Worm (Caenorhabditis elegans) whole organism, mixed stage, embryonic: ENCODE results near the gene des-2.

Experiments
- M03D4.4 ChIP-seq: sonication (generic microtip); optimal IDR thresholded peaks from 2 replicates; lab custom pipeline; 2017; ENCODE audit warnings: mild to moderate bottlenecking, missing genetic modification characterization, missing compliant biosample characterization
- bed-3 ChIP-seq: fragments of 200-800 bp; sonication (Bioruptor generic); optimal IDR thresholded peaks from 3 replicates; lab custom pipeline; 2018; ENCODE audit warnings: mild to moderate bottlenecking, missing genetic modification characterization, moderate library complexity, missing compliant biosample characterization
- blmp-1 ChIP-seq: fragments of 150-350 bp; optimal IDR thresholded peaks from 2 replicates; lab custom pipeline; 2014; ENCODE audit warnings: missing biosample characterization, missing genetic modification characterization
- ceh-39 ChIP-seq: fragments of 150-350 bp; optimal IDR thresholded peaks from 2 replicates; lab custom pipeline; 2014; ENCODE audit warnings: missing biosample characterization, missing genetic modification characterization
- ceh-83 ChIP-seq: fragments of 200-800 bp; sonication (Bioruptor generic); optimal IDR thresholded peaks from 2 replicates; lab custom pipeline; 2018; ENCODE audit warnings: mild to moderate bottlenecking, missing genetic modification characterization, missing compliant biosample characterization
- ces-1 ChIP-seq: fragments of 150-350 bp; optimal IDR thresholded peaks from 2 replicates; lab custom pipeline; 2014; ENCODE audit warnings: missing biosample characterization, missing genetic modification reagents, missing genetic modification characterization
- cnd-1 ChIP-seq: fragments of 200-800 bp; sonication (Bioruptor generic); optimal IDR thresholded peaks from 2 replicates; lab custom pipeline; 2018; ENCODE audit warnings: mild to moderate bottlenecking, missing genetic modification characterization, missing compliant biosample characterization
- drap-1 ChIP-seq: fragments of 200-800 bp; sonication (Bioruptor generic); optimal IDR thresholded peaks from 3 replicates; lab custom pipeline; 2018; ENCODE audit warnings: mild to moderate bottlenecking, missing genetic modification characterization, missing compliant biosample characterization
- elt-1 ChIP-seq: sonication (generic microtip); optimal IDR thresholded peaks from 2 replicates; lab custom pipeline; 2017; ENCODE audit warnings: missing genetic modification characterization, mild to moderate bottlenecking, missing compliant biosample characterization, antibody characterized with exemption, moderate library complexity, borderline replicate concordance; ENCODE audit not compliant: insufficient read depth
- elt-3 ChIP-seq: fragments of 150-350 bp; optimal IDR thresholded peaks from 2 replicates; lab custom pipeline; 2014; ENCODE audit warnings: missing biosample characterization, missing genetic modification characterization
- flh-1 ChIP-seq: fragments of 200-800 bp; sonication (Bioruptor generic); optimal IDR thresholded peaks from 2 replicates; lab custom pipeline; 2018; ENCODE audit warnings: mild to moderate bottlenecking, missing genetic modification characterization, moderate library complexity, missing compliant biosample characterization
- ham-2 ChIP-seq: fragments of 200-800 bp; sonication (Bioruptor generic); optimal IDR thresholded peaks from 2 replicates; lab custom pipeline; 2018; ENCODE audit warnings: mild to moderate bottlenecking, missing genetic modification characterization, missing compliant biosample characterization
- hlh-1 ChIP-seq: fragments of 150-350 bp; optimal IDR thresholded peaks from 2 replicates; lab custom pipeline; 2014; ENCODE audit warnings: missing biosample characterization, missing genetic modification reagents, missing genetic modification characterization
- lsy-2 ChIP-seq: fragments of 150-350 bp; optimal IDR thresholded peaks from 2 replicates; lab custom pipeline; 2014; ENCODE audit warnings: missing biosample characterization, missing genetic modification characterization
- mab-5 ChIP-seq: fragments of 150-350 bp; optimal IDR thresholded peaks from 2 replicates; lab custom pipeline; 2014; ENCODE audit warnings: missing biosample characterization, missing genetic modification characterization
- mls-2 ChIP-seq: sonication (generic microtip); optimal IDR thresholded peaks from 2 replicates; lab custom pipeline; 2016; ENCODE audit warnings: mild to moderate bottlenecking, missing genetic modification characterization, moderate library complexity, missing compliant biosample characterization
- nhr-12 ChIP-seq: fragments of 150-350 bp; optimal IDR thresholded peaks from 2 replicates; lab custom pipeline; 2014; ENCODE audit warnings: missing biosample characterization, missing genetic modification characterization
- nhr-237 ChIP-seq: fragments of 150-350 bp; optimal IDR thresholded peaks from 2 replicates; lab custom pipeline; 2014; ENCODE audit warnings: missing biosample characterization, missing genetic modification characterization
- nhr-28 ChIP-seq: fragments of 150-350 bp; optimal IDR thresholded peaks from 2 replicates; lab custom pipeline; 2014; ENCODE audit warnings: missing biosample characterization, missing genetic modification characterization
- nhr-76 ChIP-seq: sonication (generic microtip); optimal IDR thresholded peaks from 2 replicates; lab custom pipeline; 2017; ENCODE audit warnings: missing biosample characterization, missing genetic modification characterization
- sem-2 ChIP-seq: fragments of 200-800 bp; sonication (Bioruptor generic); optimal IDR thresholded peaks from 2 replicates; lab custom pipeline; 2018; ENCODE audit warnings: mild to moderate bottlenecking, missing genetic modification characterization, missing compliant biosample characterization
- snpc-4 ChIP-seq: fragments of 150-350 bp; optimal IDR thresholded peaks from 2 replicates; lab custom pipeline; 2014; ENCODE audit warnings: missing biosample characterization, missing genetic modification characterization
- sptf-1 ChIP-seq: sonication (generic microtip); optimal IDR thresholded peaks from 2 replicates; lab custom pipeline; 2017; ENCODE audit warnings: mild to moderate bottlenecking, missing genetic modification characterization, moderate library complexity, missing compliant biosample characterization
- tbx-8 ChIP-seq: fragments of 200-800 bp; sonication (Bioruptor generic); optimal IDR thresholded peaks from 2 replicates; lab custom pipeline; 2018; ENCODE audit warnings: mild to moderate bottlenecking, missing genetic modification characterization, moderate library complexity, missing compliant biosample characterization
- unc-120 ChIP-seq: sonication (generic microtip); optimal IDR thresholded peaks from 2 replicates; lab custom pipeline; 2017; ENCODE audit warnings: missing genetic modification characterization, missing compliant biosample characterization; ENCODE audit not compliant: poor library complexity, severe bottlenecking
- unc-39 ChIP-seq: fragments of 150-350 bp; optimal IDR thresholded peaks from 2 replicates; lab custom pipeline; 2014; ENCODE audit warnings: missing biosample characterization, missing genetic modification characterization
- unc-62 ChIP-seq: fragments of 150-350 bp; optimal IDR thresholded peaks from 2 replicates; lab custom pipeline; 2014; ENCODE audit warnings: missing biosample characterization, missing genetic modification reagents, missing genetic modification characterization
- zip-8 ChIP-seq: fragments of 150-350 bp; optimal IDR thresholded peaks from 2 replicates; lab custom pipeline; 2014; ENCODE audit warnings: missing biosample characterization, missing genetic modification characterization
- ztf-11 ChIP-seq: fragments of 150-350 bp; optimal IDR thresholded peaks from 2 replicates; lab custom pipeline; 2014; ENCODE audit warnings: missing biosample characterization, missing genetic modification characterization

Gene des-2

DNA sequence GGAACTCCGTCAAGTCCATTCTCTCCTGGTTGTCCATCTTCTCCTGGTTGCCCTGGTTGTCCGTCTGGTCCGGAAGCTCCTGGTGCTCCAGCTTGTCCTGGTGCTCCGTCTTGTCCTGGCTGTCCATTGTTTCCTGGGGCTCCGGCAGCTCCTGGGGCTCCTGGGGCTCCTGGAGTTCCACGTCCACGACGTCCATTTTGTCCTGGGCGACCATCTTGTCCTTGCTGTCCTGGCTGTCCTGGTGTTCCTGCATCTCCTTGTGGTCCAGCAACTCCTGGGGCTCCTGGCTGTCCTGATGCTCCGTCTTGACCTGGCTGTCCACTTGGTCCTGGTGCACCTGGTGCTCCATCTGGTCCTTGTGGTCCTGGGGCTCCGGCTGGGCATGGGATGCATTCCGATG is 27.9 kb upstream of the des-2 start:
- TF ChIP-seq sem-2 (GFP tag; lab: Kevin White, UChicago) (no peak), sptf-1 (tag; lab: Kevin White, UChicago) (no peak), snpc-4 (no peak), nhr-237 (tag; lab: Kevin White, UChicago) (no peak), nhr-12 (tag; lab: Kevin White, UChicago) (no peak), tbx-8 (GFP tag; lab: Kevin White, UChicago) (no peak), flh-1 (GFP tag; lab: Kevin White, UChicago) (no peak), drap-1 (GFP tag; lab: Kevin White, UChicago) (no peak), nhr-76 (tag; lab: Kevin White, UChicago) (no peak), unc-39 (tag; lab: Kevin White, UChicago) (no peak), lsy-2 (tag; lab: Kevin White, UChicago) (no peak), bed-3 (GFP tag; lab: Kevin White, UChicago) (no peak), nhr-28 (tag; lab: Kevin White, UChicago) (no peak), mls-2 (no peak), ceh-39 (tag; lab: Kevin White, UChicago) (no peak)

DNA sequence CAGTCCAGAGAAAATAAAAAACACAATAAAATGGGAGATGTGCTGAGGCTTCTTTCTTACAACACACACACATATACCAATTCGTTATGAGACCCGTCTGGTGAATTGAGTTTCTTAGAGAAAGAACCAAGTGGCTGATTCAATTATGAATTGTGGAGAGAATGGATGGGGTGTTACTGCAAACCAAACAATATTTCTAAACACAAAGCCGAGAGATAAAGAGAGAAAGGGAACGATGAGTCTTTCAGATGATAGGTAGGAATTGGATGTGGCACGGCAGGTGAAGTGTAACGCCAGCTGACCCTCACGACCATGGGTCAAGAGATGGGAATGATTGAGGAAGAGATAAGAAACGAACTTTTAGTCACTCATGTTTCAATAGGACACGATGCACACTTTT is 24.8 kb upstream of the des-2 start, which contains the start of gene mig-17:
Gene mig-17, plus strand, starts transcription at position 389 of the 400 bp plus-strand sequence.
- peak; percentile 12 for TF ChIP-seq unc-62 (GFP tag; lab: Kevin White, UChicago)
- no peak for TF ChIP-seq unc-120
- TF ChIP-seq snpc-4: no peak
- peak; percentile 91 for TF ChIP-seq hlh-1 (tag; lab: Kevin White, UChicago)
- TF ChIP-seq mab-5 (tag; lab: Kevin White, UChicago): no peak
- peak; percentile 94 for TF ChIP-seq ces-1
- no peak for TF ChIP-seq ztf-11 (tag; lab: Kevin White, UChicago)

DNA sequence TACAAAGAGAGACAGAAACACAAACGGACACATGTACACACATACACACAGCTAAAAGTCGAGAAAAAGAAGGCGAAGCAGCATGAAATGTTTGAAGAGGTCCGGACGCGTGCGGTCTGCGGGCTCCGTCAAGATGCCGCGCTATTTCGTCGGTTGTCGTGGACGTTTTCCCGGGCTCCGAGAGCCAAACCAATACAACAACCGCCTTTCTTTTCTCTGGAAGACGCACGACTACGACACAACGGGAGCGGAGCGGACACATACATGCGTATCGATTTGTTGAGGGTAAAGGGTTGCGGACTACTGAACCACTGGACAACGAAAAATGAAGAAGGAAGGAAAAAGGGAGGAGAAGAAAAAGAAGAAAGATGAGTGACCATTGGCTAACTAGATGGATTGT is 23.9 kb upstream of the des-2 start:
- TF ChIP-seq elt-1 (tag; lab: Kevin White, UChicago) (no peak), nhr-237 (tag; lab: Kevin White, UChicago) (no peak), tbx-8 (GFP tag; lab: Kevin White, UChicago) (no peak), unc-120 (no peak), mls-2 (peak; percentile 4), M03D4.4 (tag; lab: Kevin White, UChicago) (peak; percentile 4), mab-5 (tag; lab: Kevin White, UChicago) (no peak), drap-1 (GFP tag; lab: Kevin White, UChicago) (peak; percentile 12), unc-62 (GFP tag; lab: Kevin White, UChicago) (no peak), nhr-28 (tag; lab: Kevin White, UChicago) (no peak), ces-1 (peak; percentile 44), nhr-12 (tag; lab: Kevin White, UChicago) (no peak), zip-8 (tag; lab: Kevin White, UChicago) (no peak), sptf-1 (tag; lab: Kevin White, UChicago) (no peak), cnd-1 (tag; lab: Kevin White, UChicago) (no peak), ham-2 (GFP tag; lab: Kevin White, UChicago) (no peak), unc-39 (tag; lab: Kevin White, UChicago) (no peak)

DNA sequence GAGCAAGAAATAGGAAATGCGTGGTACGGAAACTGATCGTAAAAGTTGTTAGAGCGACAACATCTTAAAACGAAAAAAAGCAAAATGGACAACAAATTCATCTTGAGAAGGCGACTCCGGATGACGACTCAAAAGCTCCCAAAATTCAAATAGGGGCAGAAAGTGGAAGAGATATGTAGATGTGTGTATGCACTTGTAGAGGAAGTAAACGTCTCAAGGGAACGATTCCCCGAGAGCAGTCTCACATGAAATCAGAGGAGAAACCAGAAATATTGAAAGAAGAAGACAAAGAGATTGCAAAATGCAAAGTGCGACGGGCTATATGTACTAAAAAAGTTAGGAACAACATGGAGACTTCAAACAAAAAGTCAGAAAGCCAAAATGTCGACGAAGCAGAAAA is 22.0 kb upstream of the des-2 start, which contains the start of gene F57B7.2:
Gene F57B7.2, minus strand, starts transcription at position 101 of the 400 bp plus-strand sequence.
- TF ChIP-seq ceh-39 (tag; lab: Kevin White, UChicago) (no peak), ceh-83 (no peak), blmp-1 (tag; lab: Kevin White, UChicago) (no peak), nhr-12 (tag; lab: Kevin White, UChicago) (no peak), ztf-11 (tag; lab: Kevin White, UChicago) (no peak)

DNA sequence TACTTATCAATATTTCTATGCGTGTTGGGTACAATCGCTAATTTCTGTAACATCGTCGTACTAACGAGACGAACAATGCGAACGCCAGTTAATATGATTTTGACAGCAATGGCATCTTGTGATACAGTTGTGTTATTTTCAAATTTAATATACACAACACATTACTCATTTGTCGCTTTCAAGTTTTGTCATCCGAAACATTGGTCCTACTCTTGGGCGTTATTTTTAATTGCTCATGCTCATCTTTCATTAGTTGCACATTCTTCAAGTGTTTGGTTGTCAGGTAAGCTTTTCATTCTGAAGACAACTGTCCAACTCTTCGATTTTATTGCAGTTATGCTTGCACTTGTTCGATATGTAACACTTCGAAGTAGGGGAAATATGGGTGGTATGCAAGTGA is 17.7 kb upstream of the des-2 start:
- TF ChIP-seq lsy-2 (tag; lab: Kevin White, UChicago) (no peak), elt-3 (tag; lab: Kevin White, UChicago) (no peak), cnd-1 (tag; lab: Kevin White, UChicago) (no peak), nhr-28 (tag; lab: Kevin White, UChicago) (no peak), unc-62 (GFP tag; lab: Kevin White, UChicago) (no peak), elt-1 (tag; lab: Kevin White, UChicago) (no peak)
